Worm (Caenorhabditis elegans) whole organism, L3 larva: ENCODE results near the gene str-19.

Experiments used
- elt-2 ChIP-seq: sonication (generic microtip); optimal IDR thresholded peaks from 2 replicates; lab custom pipeline; 2016; ENCODE audit warnings: missing genetic modification reagents, mild to moderate bottlenecking, missing genetic modification characterization, missing compliant biosample characterization
- nfya-1 ChIP-seq: sonication (generic microtip); optimal IDR thresholded peaks from 2 replicates; lab custom pipeline; 2017; ENCODE audit warnings: missing genetic modification characterization, mild to moderate bottlenecking, missing compliant biosample characterization, antibody characterized with exemption, moderate library complexity; ENCODE audit not compliant: insufficient read depth

DNA sequence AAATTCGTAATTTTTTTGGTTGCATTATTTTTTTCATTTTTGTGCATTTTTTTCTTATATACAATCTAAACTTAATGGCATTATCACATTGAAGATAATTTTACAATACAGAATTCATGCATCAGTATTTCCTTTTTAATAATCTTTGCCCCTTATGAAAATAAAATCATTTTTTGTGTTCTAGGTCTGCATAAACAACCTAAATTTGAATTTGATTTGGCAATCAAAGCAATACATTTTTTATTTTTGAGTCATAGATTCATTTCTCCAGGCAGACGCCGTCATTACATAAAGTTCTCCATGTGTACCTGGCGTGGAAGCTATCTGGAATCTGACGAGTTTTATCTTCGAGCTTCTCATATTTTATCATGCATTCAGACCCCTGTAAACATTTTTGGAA is 22.4 kb downstream of the str-19 start, which contains the start of gene srh-140:
- TF ChIP-seq elt-2 (tag; lab: Kevin White, UChicago) (no peak), nfya-1 (no peak)
